Worm (Caenorhabditis elegans) whole organism, L3 larva: Measurements from ENCODE around the gene dhrr-1.

Experiments
- R02D3.7 ChIP-seq: fragments of 150-350 bp; optimal IDR thresholded peaks from 2 replicates; lab custom pipeline; 2014; ENCODE audit warnings: missing biosample characterization, missing genetic modification characterization
- ZK546.5 ChIP-seq: sonication (generic microtip); optimal IDR thresholded peaks from 2 replicates; lab custom pipeline; 2017; ENCODE audit warnings: missing biosample characterization, missing genetic modification characterization
- ama-1 ChIP-seq: fragments of 150-350 bp; optimal IDR thresholded peaks from 2 replicates; lab custom pipeline; 2018
- ceh-28 ChIP-seq: fragments of 150-350 bp; optimal IDR thresholded peaks from 2 replicates; lab custom pipeline; 2014; ENCODE audit warnings: missing biosample characterization, missing genetic modification reagents, missing genetic modification characterization
- ceh-9 ChIP-seq: sonication (generic microtip); optimal IDR thresholded peaks from 2 replicates; lab custom pipeline; 2018; ENCODE audit warnings: missing biosample characterization, missing genetic modification characterization
- daf-12 ChIP-seq: fragments of 150-350 bp; optimal IDR thresholded peaks from 2 replicates; lab custom pipeline; 2014; ENCODE audit warnings: missing biosample characterization, missing genetic modification reagents, missing genetic modification characterization
- egl-27 ChIP-seq: sonication (generic microtip); optimal IDR thresholded peaks from 4 replicates; lab custom pipeline; 2017; ENCODE audit warnings: missing biosample characterization, missing genetic modification reagents, missing genetic modification characterization
- elt-2 ChIP-seq: sonication (generic microtip); optimal IDR thresholded peaks from 2 replicates; lab custom pipeline; 2016; ENCODE audit warnings: missing genetic modification reagents, mild to moderate bottlenecking, missing genetic modification characterization, missing compliant biosample characterization
- eor-1 ChIP-seq, 2 experiments: fragments of 150-350 bp; optimal IDR thresholded peaks; 2 replicates each; lab custom pipeline; 2014 to 2018; ENCODE audit warnings: missing biosample characterization in 2 of 2, missing genetic modification characterization in 2 of 2
- fkh-10 ChIP-seq: sonication (generic microtip); optimal IDR thresholded peaks from 2 replicates; lab custom pipeline; 2017; ENCODE audit warnings: missing biosample characterization, missing genetic modification reagents, missing genetic modification characterization
- fkh-2 ChIP-seq: fragments of 150-350 bp; optimal IDR thresholded peaks from 2 replicates; lab custom pipeline; 2014; ENCODE audit warnings: missing biosample characterization, missing genetic modification reagents, missing genetic modification characterization
- fos-1 ChIP-seq: fragments of 150-350 bp; optimal IDR thresholded peaks from 2 replicates; lab custom pipeline; 2014; ENCODE audit warnings: missing biosample characterization, missing genetic modification characterization
- hmg-11 ChIP-seq: sonication (generic microtip); optimal IDR thresholded peaks from 2 replicates; lab custom pipeline; 2016; ENCODE audit warnings: missing genetic modification characterization, missing compliant biosample characterization
- lin-15B ChIP-seq: fragments of 150-350 bp; optimal IDR thresholded peaks from 2 replicates; lab custom pipeline; 2014; ENCODE audit warnings: missing biosample characterization, missing genetic modification characterization
- lin-39 ChIP-seq: fragments of 150-350 bp; optimal IDR thresholded peaks from 2 replicates; lab custom pipeline; 2018; ENCODE audit warnings: missing biosample characterization, missing genetic modification reagents, missing genetic modification characterization
- lsy-12 ChIP-seq: sonication (generic microtip); optimal IDR thresholded peaks from 2 replicates; lab custom pipeline; 2016; ENCODE audit warnings: mild to moderate bottlenecking, missing genetic modification characterization, missing compliant biosample characterization
- mdl-1 ChIP-seq: fragments of 150-350 bp; optimal IDR thresholded peaks from 2 replicates; lab custom pipeline; 2014; ENCODE audit warnings: missing biosample characterization, missing genetic modification characterization
- nfya-1 ChIP-seq: sonication (generic microtip); optimal IDR thresholded peaks from 2 replicates; lab custom pipeline; 2017; ENCODE audit warnings: missing genetic modification characterization, mild to moderate bottlenecking, missing compliant biosample characterization, antibody characterized with exemption, moderate library complexity; ENCODE audit not compliant: insufficient read depth
- nhr-11 ChIP-seq: fragments of 150-350 bp; optimal IDR thresholded peaks from 2 replicates; lab custom pipeline; 2014; ENCODE audit warnings: missing biosample characterization, missing genetic modification characterization
- nhr-12 ChIP-seq: fragments of 150-350 bp; optimal IDR thresholded peaks from 2 replicates; lab custom pipeline; 2014; ENCODE audit warnings: missing biosample characterization, missing genetic modification characterization
- nhr-23 ChIP-seq: fragments of 150-350 bp; optimal IDR thresholded peaks from 2 replicates; lab custom pipeline; 2014; ENCODE audit warnings: missing biosample characterization, missing genetic modification reagents, missing genetic modification characterization
- nhr-237 ChIP-seq: fragments of 150-350 bp; optimal IDR thresholded peaks from 2 replicates; lab custom pipeline; 2014; ENCODE audit warnings: missing biosample characterization, missing genetic modification characterization
- nhr-25 ChIP-seq: sonication (generic microtip); optimal IDR thresholded peaks from 2 replicates; lab custom pipeline; 2017; ENCODE audit warnings: missing biosample characterization, missing genetic modification characterization
- nhr-28 ChIP-seq: fragments of 150-350 bp; optimal IDR thresholded peaks from 2 replicates; lab custom pipeline; 2014; ENCODE audit warnings: missing biosample characterization, missing genetic modification characterization
- nhr-43 ChIP-seq: sonication (generic microtip); optimal IDR thresholded peaks from 2 replicates; lab custom pipeline; 2016; ENCODE audit warnings: mild to moderate bottlenecking, missing genetic modification characterization, missing compliant biosample characterization; ENCODE audit not compliant: poor library complexity, severe bottlenecking
- nhr-67 ChIP-seq: fragments of 150-350 bp; optimal IDR thresholded peaks from 2 replicates; lab custom pipeline; 2014; ENCODE audit warnings: missing biosample characterization, missing genetic modification characterization
- nhr-77 ChIP-seq: fragments of 150-350 bp; optimal IDR thresholded peaks from 2 replicates; lab custom pipeline; 2014; ENCODE audit warnings: missing biosample characterization, missing genetic modification characterization
- pha-4 ChIP-seq: fragments of 150-350 bp; optimal IDR thresholded peaks from 2 replicates; lab custom pipeline; 2014; ENCODE audit warnings: missing biosample characterization, missing genetic modification reagents, missing genetic modification characterization
- pqm-1 ChIP-seq: fragments of 150-350 bp; optimal IDR thresholded peaks from 2 replicates; lab custom pipeline; 2017; ENCODE audit warnings: missing biosample characterization, missing genetic modification characterization, inconsistent platforms
- skn-1 ChIP-seq: fragments of 150-350 bp; optimal IDR thresholded peaks from 2 replicates; lab custom pipeline; 2014; ENCODE audit warnings: missing biosample characterization, missing genetic modification characterization
- snpc-4 ChIP-seq: fragments of 150-350 bp; optimal IDR thresholded peaks from 2 replicates; lab custom pipeline; 2014; ENCODE audit warnings: missing biosample characterization, missing genetic modification characterization
- tbx-2 ChIP-seq: sonication (generic microtip); optimal IDR thresholded peaks from 2 replicates; lab custom pipeline; 2016; ENCODE audit warnings: mild to moderate bottlenecking, missing genetic modification characterization, missing compliant biosample characterization
- unc-39 ChIP-seq: sonication (generic microtip); optimal IDR thresholded peaks from 4 replicates; lab custom pipeline; 2017; ENCODE audit warnings: missing biosample characterization, missing genetic modification characterization
- zag-1 ChIP-seq: fragments of 150-350 bp; optimal IDR thresholded peaks from 2 replicates; lab custom pipeline; 2014; ENCODE audit warnings: missing biosample characterization, missing genetic modification characterization
- ztf-4 ChIP-seq: fragments of 150-350 bp; optimal IDR thresholded peaks from 2 replicates; lab custom pipeline; 2014; ENCODE audit warnings: missing biosample characterization, missing genetic modification characterization

dhrr-1 gene

DNA sequence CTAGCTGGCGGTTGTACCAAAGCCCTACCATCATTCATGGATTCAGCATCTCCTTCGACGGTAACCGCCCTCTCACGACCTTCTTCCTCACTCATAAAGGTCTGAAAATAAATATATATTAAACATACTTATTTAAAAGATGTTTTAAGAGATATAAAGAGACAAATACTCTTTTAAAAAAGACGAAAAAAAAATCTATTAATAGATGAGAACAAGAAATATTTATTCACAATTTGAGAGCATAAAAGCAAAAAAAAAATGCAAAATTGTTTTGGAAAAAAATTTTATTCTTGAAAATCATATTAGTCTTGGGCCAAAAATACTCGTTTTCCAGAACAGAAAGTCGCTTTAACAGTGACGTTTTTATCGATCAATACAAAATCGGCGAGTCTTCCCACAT lies 52.2 kb downstream of the dhrr-1 start, which contains the start of gene skat-1:
Gene skat-1, minus strand, starts transcription at position 101 of the 400 bp plus-strand sequence.
- TF ChIP-seq mdl-1 (tag; lab: Kevin White, UChicago): no peak
- no peak for TF ChIP-seq pha-4 (tag; lab: Kevin White, UChicago)
- no peak for TF ChIP-seq nhr-43 (tag; lab: Kevin White, UChicago)
- TF ChIP-seq ceh-28 (tag; lab: Kevin White, UChicago): no peak
- no peak for TF ChIP-seq ztf-4
- TF ChIP-seq daf-12 (tag; lab: Kevin White, UChicago): no peak
- TF ChIP-seq R02D3.7 (tag; lab: Kevin White, UChicago): no peak
- no peak for TF ChIP-seq snpc-4
- TF ChIP-seq fkh-10 (GFP tag; lab: Kevin White, UChicago): no peak
- TF ChIP-seq fkh-2: no peak
- no peak for TF ChIP-seq unc-39 (tag; lab: Kevin White, UChicago)
- TF ChIP-seq nhr-237 (tag; lab: Kevin White, UChicago): no peak
- TF ChIP-seq hmg-11 (tag; lab: Kevin White, UChicago): no peak
- no peak for TF ChIP-seq nhr-67 (tag; lab: Kevin White, UChicago)
- no peak for TF ChIP-seq tbx-2 (tag; lab: Kevin White, UChicago)
- TF ChIP-seq zag-1 (tag; lab: Kevin White, UChicago): no peak
- TF ChIP-seq nhr-77 (tag; lab: Kevin White, UChicago): no peak

DNA sequence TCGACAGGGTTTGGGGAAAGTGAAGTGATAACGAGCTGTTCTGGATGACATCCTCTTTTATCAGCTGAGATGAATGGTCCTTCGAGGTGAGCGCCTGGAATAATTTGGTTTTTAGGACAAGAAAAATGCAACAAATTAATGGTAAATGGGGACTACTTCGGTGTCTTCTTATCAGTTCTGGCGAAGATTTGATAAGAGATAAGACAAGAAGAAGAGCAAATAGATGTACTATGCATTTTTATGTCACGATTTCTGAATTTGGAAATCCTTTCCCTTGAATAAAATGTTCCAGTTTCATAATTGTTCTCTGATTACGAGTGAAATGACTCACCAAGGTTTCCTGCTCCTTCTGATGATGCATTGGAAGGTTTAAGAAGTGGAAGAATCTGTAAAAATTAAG lies 53.4 kb downstream of the dhrr-1 start:
- peak; percentile 47 for TF ChIP-seq pqm-1 (tag; lab: Kevin White, UChicago)
- TF ChIP-seq fkh-2: no peak
- TF ChIP-seq elt-2 (tag; lab: Kevin White, UChicago): peak; percentile 79

DNA sequence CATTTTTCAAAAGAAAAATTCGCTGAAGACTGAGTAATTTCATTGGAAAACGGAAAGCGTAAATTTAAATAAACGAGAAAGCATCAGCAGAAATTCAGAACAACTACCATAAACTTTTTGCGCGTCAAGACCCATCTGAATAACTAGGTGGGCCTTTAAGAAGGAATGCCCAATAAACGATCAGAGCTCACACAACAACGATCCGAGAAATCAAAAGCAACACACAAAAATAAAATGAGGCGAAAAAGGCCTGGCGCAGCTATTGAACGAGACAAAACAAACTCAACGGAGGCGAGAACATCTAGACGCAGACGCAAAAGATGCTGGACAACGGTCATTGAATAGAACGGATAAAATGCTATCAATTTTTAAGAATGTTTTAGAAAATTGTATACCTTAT lies 54.4 kb downstream of the dhrr-1 start:
- TF ChIP-seq hmg-11 (tag; lab: Kevin White, UChicago) (peak; percentile 19), unc-39 (tag; lab: Kevin White, UChicago) (no peak)

DNA sequence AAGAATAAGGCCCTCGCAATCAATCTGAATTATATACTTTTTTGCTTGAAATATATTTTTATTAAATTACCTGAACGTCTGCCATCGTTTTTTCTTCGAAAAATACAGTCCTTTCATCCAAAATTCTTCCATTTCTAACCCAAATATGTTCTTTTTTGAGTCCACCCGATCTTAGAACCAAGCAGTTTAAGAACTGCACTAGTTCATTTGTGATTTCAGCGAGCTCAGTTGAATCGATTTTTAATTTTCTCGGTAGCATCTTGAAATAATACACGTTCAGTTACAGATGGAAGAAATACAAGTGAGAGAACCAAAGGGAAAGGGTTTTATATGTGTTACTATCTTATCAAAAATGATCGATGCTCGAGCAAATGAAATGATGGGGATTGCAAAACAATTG lies 55.1 kb downstream of the dhrr-1 start, which contains the start of gene F59B2.3:
Gene F59B2.3, minus strand, starts transcription at position 259 of the 400 bp plus-strand sequence.
- TF ChIP-seq ztf-4: no peak
- peak; percentile 5 for TF ChIP-seq elt-2 (tag; lab: Kevin White, UChicago)

DNA sequence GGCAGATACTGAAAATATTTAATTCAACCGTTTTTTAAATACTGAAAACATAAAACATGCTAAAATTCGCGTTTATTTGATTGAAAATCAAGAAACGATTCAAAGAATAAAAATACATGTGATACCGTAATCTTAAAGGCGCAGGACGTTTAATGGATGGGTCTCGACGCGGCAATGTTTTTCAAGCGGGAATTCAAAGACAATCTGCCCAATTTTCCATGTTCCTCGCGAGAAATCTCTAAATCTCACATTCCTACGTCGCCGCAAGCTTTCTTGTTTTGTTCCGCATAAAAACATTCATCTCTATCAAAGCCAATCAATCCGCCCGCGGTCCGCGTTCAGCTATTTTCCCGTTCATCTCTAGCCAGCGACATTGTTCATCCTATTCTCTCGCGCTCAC lies 57.0 kb downstream of the dhrr-1 start:
- TF ChIP-seq fkh-2 (no peak), ama-1 (lab: Kevin White, UChicago) (no peak), ztf-4 (no peak), nfya-1 (tag; lab: Kevin White, UChicago) (no peak), lsy-12 (tag; lab: Kevin White, UChicago) (no peak), ceh-9 (tag; lab: Kevin White, UChicago) (no peak), elt-2 (tag; lab: Kevin White, UChicago) (no peak), unc-39 (tag; lab: Kevin White, UChicago) (no peak), egl-27 (no peak), nhr-77 (tag; lab: Kevin White, UChicago) (no peak), lin-15B (tag; lab: Kevin White, UChicago) (no peak), nhr-12 (no peak), snpc-4 (no peak), mdl-1 (tag; lab: Kevin White, UChicago) (no peak), pqm-1 (tag; lab: Kevin White, UChicago) (no peak), lin-39 (tag; lab: Kevin White, UChicago) (no peak), fos-1 (tag; lab: Kevin White, UChicago) (no peak), skn-1 (tag; lab: Kevin White, UChicago) (no peak)

DNA sequence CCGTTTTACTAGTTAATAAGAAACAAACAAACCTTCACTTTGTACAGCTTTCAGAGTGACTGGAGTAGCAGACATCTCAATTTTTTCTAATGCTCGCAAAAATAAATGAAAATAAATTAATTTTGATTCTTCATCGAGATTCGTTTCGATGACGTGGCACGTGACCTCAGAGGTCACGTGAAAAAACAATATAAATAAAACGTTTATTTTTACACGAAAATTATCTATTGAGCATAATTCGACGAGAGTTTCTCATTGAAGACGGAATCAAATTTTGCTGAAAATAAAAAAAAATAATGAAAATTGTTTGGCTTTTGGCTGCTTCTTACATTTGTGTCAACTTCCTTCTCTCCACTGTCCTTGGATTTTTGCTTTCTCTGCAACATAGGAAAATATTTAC lies 57.4 kb downstream of the dhrr-1 start, which contains the start of gene rpn-6.2:
Gene rpn-6.2, minus strand, starts transcription at position 101 of the 400 bp plus-strand sequence.
- TF ChIP-seq nfya-1 (tag; lab: Kevin White, UChicago) (no peak), nhr-25 (tag; lab: Kevin White, UChicago) (no peak), nhr-23 (no peak), ZK546.5 (tag; lab: Kevin White, UChicago) (no peak), nhr-28 (tag; lab: Kevin White, UChicago) (no peak), ztf-4 (no peak), pqm-1 (tag; lab: Kevin White, UChicago) (no peak), elt-2 (tag; lab: Kevin White, UChicago) (no peak), eor-1 (tag; optimal IDR thresholded peaks at IDR 0.05; lab: Kevin White, UChicago) (no peak), egl-27 (no peak), fkh-2 (no peak), nhr-11 (no peak)
- TF ChIP-seq, all 47 proteins: peak for 0
